Fruit fly (Drosophila melanogaster) whole organism, pupa: ENCODE results near the gene Arp10.

Experiments used
- CG17806 ChIP-seq: fragments of 200-800 bp; sonication (Bioruptor generic); optimal IDR thresholded peaks from 2 replicates; lab custom pipeline; 2018; ENCODE audit warnings: missing biosample characterization, mild to moderate bottlenecking, missing genetic modification characterization, moderate library complexity
- CG32121 ChIP-seq: fragments of 200-800 bp; sonication (Bioruptor generic); IDR thresholded peaks from 2 replicates; pipeline ENCODE4 v1.3.6; 2022; ENCODE audit warnings: missing biosample characterization, missing genetic modification characterization
- Pif1A ChIP-seq: fragments of 200-800 bp; sonication (Bioruptor generic); optimal IDR thresholded peaks from 3 replicates; lab custom pipeline; 2016; ENCODE audit warnings: missing biosample characterization, missing genetic modification characterization

- TF ChIP-seq Pif1A (GFP tag; lab: Kevin White, UChicago) (no peak), CG17806 (tag; lab: Kevin White, UChicago) (no peak), CG32121 (no peak)
These were observed 33.2 kb upstream of the Arp10 start for dm6 chrX:19679207-19679606.
